Worm (Caenorhabditis elegans) whole organism, mixed stage, embryonic: ENCODE results near the gene F28C6.5.

ENCODE experiments used
- blmp-1 ChIP-seq: fragments of 150-350 bp; optimal IDR thresholded peaks from 2 replicates; lab custom pipeline; 2014; ENCODE audit warnings: missing biosample characterization, missing genetic modification characterization
- ces-1 ChIP-seq: fragments of 150-350 bp; optimal IDR thresholded peaks from 2 replicates; lab custom pipeline; 2014; ENCODE audit warnings: missing biosample characterization, missing genetic modification reagents, missing genetic modification characterization
- cnd-1 ChIP-seq: fragments of 200-800 bp; sonication (Bioruptor generic); optimal IDR thresholded peaks from 2 replicates; lab custom pipeline; 2018; ENCODE audit warnings: mild to moderate bottlenecking, missing genetic modification characterization, missing compliant biosample characterization
- hlh-1 ChIP-seq: fragments of 150-350 bp; optimal IDR thresholded peaks from 2 replicates; lab custom pipeline; 2014; ENCODE audit warnings: missing biosample characterization, missing genetic modification reagents, missing genetic modification characterization
- lsy-2 ChIP-seq: fragments of 150-350 bp; optimal IDR thresholded peaks from 2 replicates; lab custom pipeline; 2014; ENCODE audit warnings: missing biosample characterization, missing genetic modification characterization
- nhr-12 ChIP-seq: fragments of 150-350 bp; optimal IDR thresholded peaks from 2 replicates; lab custom pipeline; 2014; ENCODE audit warnings: missing biosample characterization, missing genetic modification characterization
- nhr-2 ChIP-seq: fragments of 150-350 bp; optimal IDR thresholded peaks from 2 replicates; lab custom pipeline; 2014; ENCODE audit warnings: missing biosample characterization, missing genetic modification characterization
- nhr-76 ChIP-seq: sonication (generic microtip); optimal IDR thresholded peaks from 2 replicates; lab custom pipeline; 2017; ENCODE audit warnings: missing biosample characterization, missing genetic modification characterization
- pha-4 ChIP-seq: fragments of 150-350 bp; optimal IDR thresholded peaks from 2 replicates; lab custom pipeline; 2018; ENCODE audit warnings: missing biosample characterization, missing genetic modification reagents, missing genetic modification characterization
- unc-120 ChIP-seq: sonication (generic microtip); optimal IDR thresholded peaks from 2 replicates; lab custom pipeline; 2017; ENCODE audit warnings: missing genetic modification characterization, missing compliant biosample characterization; ENCODE audit not compliant: poor library complexity, severe bottlenecking
- unc-62 ChIP-seq: fragments of 150-350 bp; optimal IDR thresholded peaks from 2 replicates; lab custom pipeline; 2014; ENCODE audit warnings: missing biosample characterization, missing genetic modification reagents, missing genetic modification characterization
- ztf-11 ChIP-seq: fragments of 150-350 bp; optimal IDR thresholded peaks from 2 replicates; lab custom pipeline; 2014; ENCODE audit warnings: missing biosample characterization, missing genetic modification characterization

DNA sequence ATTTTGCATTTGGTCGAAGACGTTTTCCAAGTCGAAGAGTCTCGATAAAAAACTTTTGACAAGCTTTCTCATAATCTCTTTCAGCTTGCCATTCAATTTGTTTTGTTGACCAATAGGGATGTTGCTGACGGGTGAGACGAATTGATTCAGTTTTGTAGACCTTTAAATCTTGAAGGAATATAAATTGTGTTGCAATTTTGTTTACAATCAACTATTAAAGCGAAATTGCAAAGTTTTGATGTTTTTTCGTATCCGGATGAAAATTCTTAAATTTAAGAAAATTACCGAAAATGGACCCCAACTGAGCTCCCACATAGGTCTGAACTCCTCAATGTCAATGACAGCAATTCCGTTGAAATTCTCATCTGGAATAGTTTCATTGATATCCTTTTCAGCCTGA is 16.8 kb downstream of the F28C6.5 start:
- TF ChIP-seq unc-120 (no peak), unc-62 (GFP tag; lab: Kevin White, UChicago) (no peak), nhr-76 (tag; lab: Kevin White, UChicago) (no peak), lsy-2 (tag; lab: Kevin White, UChicago) (no peak), ces-1 (GFP tag; lab: Kevin White, UChicago) (no peak), nhr-12 (tag; lab: Kevin White, UChicago) (no peak), cnd-1 (tag; lab: Kevin White, UChicago) (no peak), hlh-1 (no peak), blmp-1 (tag; lab: Kevin White, UChicago) (no peak), pha-4 (tag; lab: Kevin White, UChicago) (no peak), ztf-11 (tag; lab: Kevin White, UChicago) (no peak), nhr-2 (tag; lab: Kevin White, UChicago) (no peak)
